Fruit fly (Drosophila melanogaster): ENCODE data around the gene CG11134.

Gene CG11134

DNA sequence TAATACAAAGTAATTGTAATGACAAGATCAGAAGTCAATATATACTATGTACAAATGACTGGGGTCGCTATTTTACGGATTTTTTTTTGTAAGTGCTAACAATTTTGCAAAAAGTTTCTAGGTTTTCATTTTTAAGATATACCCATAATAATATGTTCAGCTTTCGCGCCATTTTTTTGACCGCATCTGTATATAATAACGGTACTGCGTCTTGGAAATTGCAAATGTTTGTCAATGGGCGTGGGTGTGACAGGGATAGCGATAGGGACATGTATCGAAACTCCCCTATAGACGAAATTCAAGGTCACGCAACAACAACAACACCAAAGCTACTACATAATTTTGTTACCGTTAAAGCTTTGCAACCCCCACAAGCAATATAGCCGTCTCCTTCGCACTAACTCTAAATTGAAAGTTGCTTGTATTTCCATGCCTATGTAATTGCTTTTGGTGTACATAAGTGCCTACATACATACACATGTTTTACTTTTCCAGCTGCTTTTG lies 14.9 kb downstream of the CG11134 start (continued):
- TF ChIP-seq CG11696 (GFP tag; IDR thresholded peaks at IDR 0.05) = peak; percentile 55; the same call in 1 of the 2 replicates
- TF ChIP-seq CG13424 (tag; optimal IDR thresholded peaks at IDR 0.05) = no peak
- TF ChIP-seq sob (GFP tag; IDR thresholded peaks at IDR 0.05) = no peak
- no peak for TF ChIP-seq CG15269 (tag; optimal IDR thresholded peaks at IDR 0.05)
- no peak for TF ChIP-seq ash1 (GFP tag; optimal IDR thresholded peaks at IDR 0.05)
- no peak for TF ChIP-seq CG30403 (GFP tag; optimal IDR thresholded peaks at IDR 0.05)
- TF ChIP-seq ci (GFP tag; IDR thresholded peaks at IDR 0.05) = no peak
- no peak for TF ChIP-seq bbx (GFP tag; IDR thresholded peaks at IDR 0.05; ENCODE audit: partially characterized antibody)
- peak; percentile 47 for TF ChIP-seq CG2120 (GFP tag; optimal IDR thresholded peaks at IDR 0.05)
- TF ChIP-seq C15 (GFP tag; IDR thresholded peaks at IDR 0.05) = no peak
- TF ChIP-seq CG15514 (GFP tag; optimal IDR thresholded peaks at IDR 0.05) = peak; percentile 32
- no peak for TF ChIP-seq CG9609 (GFP tag; optimal IDR thresholded peaks at IDR 0.05)
- no peak for TF ChIP-seq CG4820 (GFP tag; optimal IDR thresholded peaks at IDR 0.05)
- no peak for TF ChIP-seq Rfx (GFP tag; IDR thresholded peaks at IDR 0.05)
- TF ChIP-seq HLH3B (GFP tag; IDR thresholded peaks at IDR 0.05) = no peak
- TF ChIP-seq grau (tag; optimal IDR thresholded peaks at IDR 0.05) = no peak
- TF ChIP-seq abd-A (tag; optimal IDR thresholded peaks at IDR 0.05) = peak; percentile 71
- no peak for TF ChIP-seq CG13123 (GFP tag; optimal IDR thresholded peaks at IDR 0.05)
- TF ChIP-seq Hmx (GFP tag; optimal IDR thresholded peaks at IDR 0.05) = no peak
- TF ChIP-seq Deaf1 (tag; optimal IDR thresholded peaks at IDR 0.05) = no peak
- no peak for TF ChIP-seq CG9876 (GFP tag; optimal IDR thresholded peaks at IDR 0.05)
- no peak for TF ChIP-seq D19B (GFP tag; optimal IDR thresholded peaks at IDR 0.05)
- TF ChIP-seq CG8924 (tag; optimal IDR thresholded peaks at IDR 0.05) = no peak
- TF ChIP-seq E2f2 (GFP tag; IDR thresholded peaks at IDR 0.05) = no peak
- no peak for TF ChIP-seq repo (GFP tag; optimal IDR thresholded peaks at IDR 0.05)
- no peak for TF ChIP-seq CG31224 (GFP tag; IDR thresholded peaks at IDR 0.05)
- no peak for TF ChIP-seq knrl (GFP tag; IDR thresholded peaks at IDR 0.05; ENCODE audit: partially characterized antibody)
- no peak for TF ChIP-seq stwl (tag; optimal IDR thresholded peaks at IDR 0.05)
- TF ChIP-seq zfh1 (GFP tag; IDR thresholded peaks at IDR 0.05) = 0 out of 3 replicates have a peak, but pooled peaks have one; percentile 9
- TF ChIP-seq gem (tag; optimal IDR thresholded peaks at IDR 0.05) = peak; percentile 2
- TF ChIP-seq psq (GFP tag; optimal IDR thresholded peaks at IDR 0.05) = no peak
- TF ChIP-seq CG7839 (tag; optimal IDR thresholded peaks at IDR 0.05) = peak; percentile 4
- TF ChIP-seq Doc3 (GFP tag; IDR thresholded peaks at IDR 0.05; ENCODE audit: partially characterized antibody) = no peak
- TF ChIP-seq CrebB (tag; optimal IDR thresholded peaks at IDR 0.05) = no peak
- TF ChIP-seq gro (GFP tag; optimal IDR thresholded peaks at IDR 0.05) = no peak
- TF ChIP-seq so (GFP tag; IDR thresholded peaks at IDR 0.05) = no peak
- TF ChIP-seq pnt (GFP tag; optimal IDR thresholded peaks at IDR 0.05) = no peak
- TF ChIP-seq CG3995 (GFP tag; optimal IDR thresholded peaks at IDR 0.05) = no peak
- no peak for TF ChIP-seq Bdp1 (GFP tag; optimal IDR thresholded peaks at IDR 0.05)
- TF ChIP-seq CG8281 (tag; optimal IDR thresholded peaks at IDR 0.05) = no peak
- TF ChIP-seq crc (GFP tag; optimal IDR thresholded peaks at IDR 0.05) = no peak
- TF ChIP-seq nom (GFP tag; optimal IDR thresholded peaks at IDR 0.05) = no peak
- no peak for TF ChIP-seq CG1647 (GFP tag; optimal IDR thresholded peaks at IDR 0.05)
- peak; percentile 22 for TF ChIP-seq Hmr (GFP tag; optimal IDR thresholded peaks at IDR 0.05)
- TF ChIP-seq CG18764 (GFP tag; optimal IDR thresholded peaks at IDR 0.05) = no peak
- peak; percentile 3 for TF ChIP-seq exex (tag; optimal IDR thresholded peaks at IDR 0.05)
- no peak for TF ChIP-seq p53 (GFP tag; optimal IDR thresholded peaks at IDR 0.05)
- TF ChIP-seq Opbp (GFP tag; IDR thresholded peaks at IDR 0.05; ENCODE audit: partially characterized antibody) = no peak
- no peak for TF ChIP-seq H2.0 (GFP tag; IDR thresholded peaks at IDR 0.05)
- TF ChIP-seq ftz-f1 (GFP tag; optimal IDR thresholded peaks at IDR 0.05) = peak; percentile 50
- no peak for TF ChIP-seq tap (tag; optimal IDR thresholded peaks at IDR 0.05)
- no peak for TF ChIP-seq Sox102F (GFP tag; optimal IDR thresholded peaks at IDR 0.05)

Data from whole organism, embryonic.